Worm (Caenorhabditis elegans) whole organism, L3 larva: Measurements from ENCODE around the gene C31G12.4.
A peak's percentile ranks its signal among the peaks of the same experiment; 100 is the strongest.

Experiments used
- R02D3.7 ChIP-seq: fragments of 150-350 bp; optimal IDR thresholded peaks from 2 replicates; lab custom pipeline; 2014; ENCODE audit warnings: missing biosample characterization, missing genetic modification characterization
- ZK546.5 ChIP-seq: sonication (generic microtip); optimal IDR thresholded peaks from 2 replicates; lab custom pipeline; 2017; ENCODE audit warnings: missing biosample characterization, missing genetic modification characterization
- ama-1 ChIP-seq: fragments of 150-350 bp; optimal IDR thresholded peaks from 2 replicates; lab custom pipeline; 2018
- ceh-16 ChIP-seq: sonication (generic microtip); optimal IDR thresholded peaks from 2 replicates; lab custom pipeline; 2017; ENCODE audit warnings: missing biosample characterization, missing genetic modification characterization
- ceh-28 ChIP-seq: fragments of 150-350 bp; optimal IDR thresholded peaks from 2 replicates; lab custom pipeline; 2014; ENCODE audit warnings: missing biosample characterization, missing genetic modification reagents, missing genetic modification characterization
- ceh-82 ChIP-seq: fragments of 150-350 bp; optimal IDR thresholded peaks from 2 replicates; lab custom pipeline; 2014; ENCODE audit warnings: missing biosample characterization, missing genetic modification characterization
- ceh-9 ChIP-seq: sonication (generic microtip); optimal IDR thresholded peaks from 2 replicates; lab custom pipeline; 2018; ENCODE audit warnings: missing biosample characterization, missing genetic modification characterization
- daf-12 ChIP-seq: fragments of 150-350 bp; optimal IDR thresholded peaks from 2 replicates; lab custom pipeline; 2014; ENCODE audit warnings: missing biosample characterization, missing genetic modification reagents, missing genetic modification characterization
- egl-27 ChIP-seq: sonication (generic microtip); optimal IDR thresholded peaks from 4 replicates; lab custom pipeline; 2017; ENCODE audit warnings: missing biosample characterization, missing genetic modification reagents, missing genetic modification characterization
- egl-5 ChIP-seq: fragments of 150-350 bp; optimal IDR thresholded peaks from 2 replicates; lab custom pipeline; 2017; ENCODE audit warnings: missing biosample characterization, missing genetic modification reagents, missing genetic modification characterization, inconsistent platforms
- elt-2 ChIP-seq: sonication (generic microtip); optimal IDR thresholded peaks from 2 replicates; lab custom pipeline; 2016; ENCODE audit warnings: missing genetic modification reagents, mild to moderate bottlenecking, missing genetic modification characterization, missing compliant biosample characterization
- elt-3 ChIP-seq, 3 experiments: fragments of 150-350 bp in 1 of 3; sonication (generic microtip) in 2 of 3; optimal IDR thresholded peaks; 2 replicates in 2 of 3; 4 replicates in 1 of 3; lab custom pipeline; 2014 to 2017; ENCODE audit warnings: missing biosample characterization in 3 of 3, missing genetic modification characterization in 3 of 3
- fos-1 ChIP-seq: fragments of 150-350 bp; optimal IDR thresholded peaks from 2 replicates; lab custom pipeline; 2014; ENCODE audit warnings: missing biosample characterization, missing genetic modification characterization
- hmg-11 ChIP-seq: sonication (generic microtip); optimal IDR thresholded peaks from 2 replicates; lab custom pipeline; 2016; ENCODE audit warnings: missing genetic modification characterization, missing compliant biosample characterization
- jun-1 ChIP-seq: fragments of 150-350 bp; optimal IDR thresholded peaks from 2 replicates; lab custom pipeline; 2014; ENCODE audit warnings: missing biosample characterization, missing genetic modification reagents, missing genetic modification characterization
- lin-15B ChIP-seq: fragments of 150-350 bp; optimal IDR thresholded peaks from 2 replicates; lab custom pipeline; 2014; ENCODE audit warnings: missing biosample characterization, missing genetic modification characterization
- lin-39 ChIP-seq: fragments of 150-350 bp; optimal IDR thresholded peaks from 2 replicates; lab custom pipeline; 2018; ENCODE audit warnings: missing biosample characterization, missing genetic modification reagents, missing genetic modification characterization
- mdl-1 ChIP-seq: fragments of 150-350 bp; optimal IDR thresholded peaks from 2 replicates; lab custom pipeline; 2014; ENCODE audit warnings: missing biosample characterization, missing genetic modification characterization
- nfya-1 ChIP-seq: sonication (generic microtip); optimal IDR thresholded peaks from 2 replicates; lab custom pipeline; 2017; ENCODE audit warnings: missing genetic modification characterization, mild to moderate bottlenecking, missing compliant biosample characterization, antibody characterized with exemption, moderate library complexity; ENCODE audit not compliant: insufficient read depth
- nhr-11 ChIP-seq: fragments of 150-350 bp; optimal IDR thresholded peaks from 2 replicates; lab custom pipeline; 2014; ENCODE audit warnings: missing biosample characterization, missing genetic modification characterization
- nhr-23 ChIP-seq: fragments of 150-350 bp; optimal IDR thresholded peaks from 2 replicates; lab custom pipeline; 2014; ENCODE audit warnings: missing biosample characterization, missing genetic modification reagents, missing genetic modification characterization
- nhr-237 ChIP-seq: fragments of 150-350 bp; optimal IDR thresholded peaks from 2 replicates; lab custom pipeline; 2014; ENCODE audit warnings: missing biosample characterization, missing genetic modification characterization
- nhr-25 ChIP-seq: sonication (generic microtip); optimal IDR thresholded peaks from 2 replicates; lab custom pipeline; 2017; ENCODE audit warnings: missing biosample characterization, missing genetic modification characterization
- nhr-28 ChIP-seq: fragments of 150-350 bp; optimal IDR thresholded peaks from 2 replicates; lab custom pipeline; 2014; ENCODE audit warnings: missing biosample characterization, missing genetic modification characterization
- nhr-43 ChIP-seq: sonication (generic microtip); optimal IDR thresholded peaks from 2 replicates; lab custom pipeline; 2016; ENCODE audit warnings: mild to moderate bottlenecking, missing genetic modification characterization, missing compliant biosample characterization; ENCODE audit not compliant: poor library complexity, severe bottlenecking
- nhr-67 ChIP-seq: fragments of 150-350 bp; optimal IDR thresholded peaks from 2 replicates; lab custom pipeline; 2014; ENCODE audit warnings: missing biosample characterization, missing genetic modification characterization
- nhr-76 ChIP-seq: fragments of 150-350 bp; sonication (generic microtip); optimal IDR thresholded peaks from 5 replicates; lab custom pipeline; 2014; ENCODE audit warnings: missing biosample characterization, missing genetic modification characterization
- nhr-77 ChIP-seq: fragments of 150-350 bp; optimal IDR thresholded peaks from 2 replicates; lab custom pipeline; 2014; ENCODE audit warnings: missing biosample characterization, missing genetic modification characterization
- pha-4 ChIP-seq: fragments of 150-350 bp; optimal IDR thresholded peaks from 2 replicates; lab custom pipeline; 2014; ENCODE audit warnings: missing biosample characterization, missing genetic modification reagents, missing genetic modification characterization
- tbx-2 ChIP-seq: sonication (generic microtip); optimal IDR thresholded peaks from 2 replicates; lab custom pipeline; 2016; ENCODE audit warnings: mild to moderate bottlenecking, missing genetic modification characterization, missing compliant biosample characterization
- unc-39 ChIP-seq: sonication (generic microtip); optimal IDR thresholded peaks from 4 replicates; lab custom pipeline; 2017; ENCODE audit warnings: missing biosample characterization, missing genetic modification characterization
- unc-62 ChIP-seq: fragments of 150-350 bp; sonication (generic microtip); optimal IDR thresholded peaks from 4 replicates; lab custom pipeline; 2014; ENCODE audit warnings: missing biosample characterization, missing genetic modification reagents, missing genetic modification characterization
- zag-1 ChIP-seq: fragments of 150-350 bp; optimal IDR thresholded peaks from 2 replicates; lab custom pipeline; 2014; ENCODE audit warnings: missing biosample characterization, missing genetic modification characterization
- ztf-11 ChIP-seq: fragments of 150-350 bp; optimal IDR thresholded peaks from 2 replicates; lab custom pipeline; 2014; ENCODE audit warnings: missing biosample characterization, missing genetic modification characterization

C31G12.4 gene

ce11 chrV:18134378-18134777 lies 44.2 kb downstream of the C31G12.4 start, which contains the start of gene Y37H2A.7:
Gene Y37H2A.7 (minus strand): TSS chrV:18134478.
- TF ChIP-seq pha-4 (no peak), nhr-11 (tag; lab: Kevin White, UChicago) (no peak), nhr-77 (tag; lab: Kevin White, UChicago) (no peak), lin-15B (tag; lab: Kevin White, UChicago) (no peak), jun-1 (tag; lab: Kevin White, UChicago) (no peak)

ce11 chrV:18133177-18133576 lies 45.4 kb downstream of the C31G12.4 start, which contains the start of gene Y37H2A.18:
Gene Y37H2A.18 (minus strand): TSS chrV:18133277.
- no peak for TF ChIP-seq nhr-11 (tag; lab: Kevin White, UChicago)
- TF ChIP-seq ztf-11 (tag; lab: Kevin White, UChicago) = no peak
- TF ChIP-seq nhr-23 (tag; lab: Kevin White, UChicago) = no peak
- no peak for TF ChIP-seq ZK546.5 (tag; lab: Kevin White, UChicago)
- no peak for TF ChIP-seq pha-4
- no peak for TF ChIP-seq unc-62 (GFP tag; lab: Kevin White, UChicago)
- TF ChIP-seq nhr-76 (tag; lab: Kevin White, UChicago) = no peak
- no peak for TF ChIP-seq egl-27 (tag; lab: Kevin White, UChicago)
- no peak for TF ChIP-seq elt-2 (tag; lab: Kevin White, UChicago)
- TF ChIP-seq ceh-16 (tag; lab: Kevin White, UChicago) = no peak
- TF ChIP-seq nhr-43 = no peak
- TF ChIP-seq daf-12 (tag; lab: Kevin White, UChicago) = no peak
- TF ChIP-seq jun-1 (tag; lab: Kevin White, UChicago) = no peak
- TF ChIP-seq tbx-2 (tag; lab: Kevin White, UChicago) = no peak
- TF ChIP-seq R02D3.7 = no peak
- no peak for TF ChIP-seq ceh-28 (tag; lab: Kevin White, UChicago)
- no peak for TF ChIP-seq unc-39 (tag; lab: Kevin White, UChicago)
- TF ChIP-seq, all 47 proteins: peak for 0

- TF ChIP-seq ceh-82 (tag; lab: Kevin White, UChicago) (no peak), ceh-28 (tag; lab: Kevin White, UChicago) (peak; percentile 6)
Observed at ce11 chrV:18131049-18131448, 47.5 kb downstream of the C31G12.4 start, which contains the start of gene Y37H2A.12. Gene Y37H2A.12 (minus strand): TSS chrV:18131129.

- peak; percentile 82 for TF ChIP-seq ceh-28 (tag; lab: Kevin White, UChicago)
Observed at ce11 chrV:18129663-18130272, 48.8 kb downstream of the C31G12.4 start.

- no peak for TF ChIP-seq nhr-28
- no peak for TF ChIP-seq egl-5 (tag; lab: Kevin White, UChicago)
- no peak for TF ChIP-seq ceh-16 (tag; lab: Kevin White, UChicago)
- TF ChIP-seq hmg-11 (tag; lab: Kevin White, UChicago) = no peak
- TF ChIP-seq mdl-1 (tag; lab: Kevin White, UChicago) = no peak
Observed at ce11 chrV:18128545-18128944, 50.0 kb downstream of the C31G12.4 start.

- TF ChIP-seq ama-1 (no peak), nhr-237 (tag; lab: Kevin White, UChicago) (no peak), tbx-2 (tag; lab: Kevin White, UChicago) (no peak), zag-1 (tag; lab: Kevin White, UChicago) (no peak), R02D3.7 (no peak)
Observed at ce11 chrV:18127192-18127591, 51.4 kb downstream of the C31G12.4 start, which contains the start of gene fbxa-211. Gene fbxa-211 (plus strand): TSS chrV:18127519.

ce11 chrV:18125075-18125474 lies 53.5 kb downstream of the C31G12.4 start, which contains the start of gene fbxa-210:
Gene fbxa-210 (plus strand): TSS chrV:18125375.
- TF ChIP-seq egl-27 (tag; lab: Kevin White, UChicago) = no peak
- TF ChIP-seq ZK546.5 (tag; lab: Kevin White, UChicago) = no peak
- TF ChIP-seq ceh-9 = no peak
- no peak for TF ChIP-seq nhr-237 (tag; lab: Kevin White, UChicago)
- TF ChIP-seq R02D3.7 = no peak
- no peak for TF ChIP-seq elt-2 (tag; lab: Kevin White, UChicago)
- TF ChIP-seq nhr-43 = no peak
- no peak for TF ChIP-seq unc-39 (tag; lab: Kevin White, UChicago)
- no peak for TF ChIP-seq ceh-16 (tag; lab: Kevin White, UChicago)
- no peak for TF ChIP-seq nhr-25
- TF ChIP-seq daf-12 (tag; lab: Kevin White, UChicago) = no peak
- no peak for TF ChIP-seq nhr-76 (tag; lab: Kevin White, UChicago)
- no peak for TF ChIP-seq fos-1 (tag; lab: Kevin White, UChicago)
- no peak for TF ChIP-seq lin-39 (tag; lab: Kevin White, UChicago)
- no peak for TF ChIP-seq elt-3 (tag; optimal IDR thresholded peaks at IDR 0.05; lab: Kevin White, UChicago)
- no peak for TF ChIP-seq nhr-67
- TF ChIP-seq nfya-1 = no peak
